Worm (Caenorhabditis elegans) whole organism, mixed stage, embryonic: ENCODE measurements around the gene T24A6.20.

ENCODE experiments used
- M03D4.4 ChIP-seq: sonication (generic microtip); optimal IDR thresholded peaks from 2 replicates; lab custom pipeline; 2017; ENCODE audit warnings: mild to moderate bottlenecking, missing genetic modification characterization, missing compliant biosample characterization
- bed-3 ChIP-seq: fragments of 200-800 bp; sonication (Bioruptor generic); optimal IDR thresholded peaks from 3 replicates; lab custom pipeline; 2018; ENCODE audit warnings: mild to moderate bottlenecking, missing genetic modification characterization, moderate library complexity, missing compliant biosample characterization
- blmp-1 ChIP-seq: fragments of 150-350 bp; optimal IDR thresholded peaks from 2 replicates; lab custom pipeline; 2014; ENCODE audit warnings: missing biosample characterization, missing genetic modification characterization
- ceh-39 ChIP-seq: fragments of 150-350 bp; optimal IDR thresholded peaks from 2 replicates; lab custom pipeline; 2014; ENCODE audit warnings: missing biosample characterization, missing genetic modification characterization
- ceh-43 ChIP-seq: fragments of 200-800 bp; sonication (Bioruptor generic); optimal IDR thresholded peaks from 2 replicates; lab custom pipeline; 2018; ENCODE audit warnings: mild to moderate bottlenecking, missing genetic modification characterization, moderate library complexity, missing compliant biosample characterization
- ceh-83 ChIP-seq: fragments of 200-800 bp; sonication (Bioruptor generic); optimal IDR thresholded peaks from 2 replicates; lab custom pipeline; 2018; ENCODE audit warnings: mild to moderate bottlenecking, missing genetic modification characterization, missing compliant biosample characterization
- ces-1 ChIP-seq: fragments of 150-350 bp; optimal IDR thresholded peaks from 2 replicates; lab custom pipeline; 2014; ENCODE audit warnings: missing biosample characterization, missing genetic modification reagents, missing genetic modification characterization
- drap-1 ChIP-seq: fragments of 200-800 bp; sonication (Bioruptor generic); optimal IDR thresholded peaks from 3 replicates; lab custom pipeline; 2018; ENCODE audit warnings: mild to moderate bottlenecking, missing genetic modification characterization, missing compliant biosample characterization
- elt-1 ChIP-seq: sonication (generic microtip); optimal IDR thresholded peaks from 2 replicates; lab custom pipeline; 2017; ENCODE audit warnings: missing genetic modification characterization, mild to moderate bottlenecking, missing compliant biosample characterization, antibody characterized with exemption, moderate library complexity, borderline replicate concordance; ENCODE audit not compliant: insufficient read depth
- elt-3 ChIP-seq: fragments of 150-350 bp; optimal IDR thresholded peaks from 2 replicates; lab custom pipeline; 2014; ENCODE audit warnings: missing biosample characterization, missing genetic modification characterization
- ham-2 ChIP-seq: fragments of 200-800 bp; sonication (Bioruptor generic); optimal IDR thresholded peaks from 2 replicates; lab custom pipeline; 2018; ENCODE audit warnings: mild to moderate bottlenecking, missing genetic modification characterization, missing compliant biosample characterization
- hlh-1 ChIP-seq: fragments of 150-350 bp; optimal IDR thresholded peaks from 2 replicates; lab custom pipeline; 2014; ENCODE audit warnings: missing biosample characterization, missing genetic modification reagents, missing genetic modification characterization
- lin-13 ChIP-seq: fragments of 150-350 bp; optimal IDR thresholded peaks from 2 replicates; lab custom pipeline; 2014; ENCODE audit warnings: missing biosample characterization, missing genetic modification characterization
- lin-32 ChIP-seq: fragments of 200-800 bp; sonication (Bioruptor generic); optimal IDR thresholded peaks from 2 replicates; lab custom pipeline; 2018; ENCODE audit warnings: mild to moderate bottlenecking, missing genetic modification characterization, missing compliant biosample characterization
- lsy-2 ChIP-seq: fragments of 150-350 bp; optimal IDR thresholded peaks from 2 replicates; lab custom pipeline; 2014; ENCODE audit warnings: missing biosample characterization, missing genetic modification characterization
- mab-5 ChIP-seq: fragments of 150-350 bp; optimal IDR thresholded peaks from 2 replicates; lab custom pipeline; 2014; ENCODE audit warnings: missing biosample characterization, missing genetic modification characterization
- mls-2 ChIP-seq: sonication (generic microtip); optimal IDR thresholded peaks from 2 replicates; lab custom pipeline; 2016; ENCODE audit warnings: mild to moderate bottlenecking, missing genetic modification characterization, moderate library complexity, missing compliant biosample characterization
- nhr-12 ChIP-seq: fragments of 150-350 bp; optimal IDR thresholded peaks from 2 replicates; lab custom pipeline; 2014; ENCODE audit warnings: missing biosample characterization, missing genetic modification characterization
- nhr-2 ChIP-seq: fragments of 150-350 bp; optimal IDR thresholded peaks from 2 replicates; lab custom pipeline; 2014; ENCODE audit warnings: missing biosample characterization, missing genetic modification characterization
- nhr-237 ChIP-seq: fragments of 150-350 bp; optimal IDR thresholded peaks from 2 replicates; lab custom pipeline; 2014; ENCODE audit warnings: missing biosample characterization, missing genetic modification characterization
- nhr-28 ChIP-seq: fragments of 150-350 bp; optimal IDR thresholded peaks from 2 replicates; lab custom pipeline; 2014; ENCODE audit warnings: missing biosample characterization, missing genetic modification characterization
- nhr-76 ChIP-seq: sonication (generic microtip); optimal IDR thresholded peaks from 2 replicates; lab custom pipeline; 2017; ENCODE audit warnings: missing biosample characterization, missing genetic modification characterization
- pha-4 ChIP-seq: fragments of 150-350 bp; optimal IDR thresholded peaks from 2 replicates; lab custom pipeline; 2018; ENCODE audit warnings: missing biosample characterization, missing genetic modification reagents, missing genetic modification characterization
- snpc-4 ChIP-seq: fragments of 150-350 bp; optimal IDR thresholded peaks from 2 replicates; lab custom pipeline; 2014; ENCODE audit warnings: missing biosample characterization, missing genetic modification characterization
- sptf-1 ChIP-seq: sonication (generic microtip); optimal IDR thresholded peaks from 2 replicates; lab custom pipeline; 2017; ENCODE audit warnings: mild to moderate bottlenecking, missing genetic modification characterization, moderate library complexity, missing compliant biosample characterization
- tbx-8 ChIP-seq: fragments of 200-800 bp; sonication (Bioruptor generic); optimal IDR thresholded peaks from 2 replicates; lab custom pipeline; 2018; ENCODE audit warnings: mild to moderate bottlenecking, missing genetic modification characterization, moderate library complexity, missing compliant biosample characterization
- unc-120 ChIP-seq: sonication (generic microtip); optimal IDR thresholded peaks from 2 replicates; lab custom pipeline; 2017; ENCODE audit warnings: missing genetic modification characterization, missing compliant biosample characterization; ENCODE audit not compliant: poor library complexity, severe bottlenecking
- unc-62 ChIP-seq: fragments of 150-350 bp; optimal IDR thresholded peaks from 2 replicates; lab custom pipeline; 2014; ENCODE audit warnings: missing biosample characterization, missing genetic modification reagents, missing genetic modification characterization
- ztf-11 ChIP-seq: fragments of 150-350 bp; optimal IDR thresholded peaks from 2 replicates; lab custom pipeline; 2014; ENCODE audit warnings: missing biosample characterization, missing genetic modification characterization

Gene T24A6.20

ce11 chrV:3546517-3546916 is 6.4 kb upstream of the T24A6.20 start, which contains the start of gene srbc-68:
Gene srbc-68 (minus strand): TSS chrV:3546617.
- no peak for TF ChIP-seq M03D4.4 (tag; lab: Kevin White, UChicago)
- no peak for TF ChIP-seq nhr-12 (tag; lab: Kevin White, UChicago)
- no peak for TF ChIP-seq elt-1 (tag; lab: Kevin White, UChicago)
- no peak for TF ChIP-seq lin-13 (tag; lab: Kevin White, UChicago)
- TF ChIP-seq pha-4 (tag; lab: Kevin White, UChicago) = no peak
- no peak for TF ChIP-seq ceh-43 (GFP tag; lab: Kevin White, UChicago)
- TF ChIP-seq drap-1 (GFP tag; lab: Kevin White, UChicago) = no peak
- TF ChIP-seq unc-62 (GFP tag; lab: Kevin White, UChicago) = no peak
- TF ChIP-seq tbx-8 (GFP tag; lab: Kevin White, UChicago) = no peak
- TF ChIP-seq, all 35 proteins: peak for 0

DNA sequence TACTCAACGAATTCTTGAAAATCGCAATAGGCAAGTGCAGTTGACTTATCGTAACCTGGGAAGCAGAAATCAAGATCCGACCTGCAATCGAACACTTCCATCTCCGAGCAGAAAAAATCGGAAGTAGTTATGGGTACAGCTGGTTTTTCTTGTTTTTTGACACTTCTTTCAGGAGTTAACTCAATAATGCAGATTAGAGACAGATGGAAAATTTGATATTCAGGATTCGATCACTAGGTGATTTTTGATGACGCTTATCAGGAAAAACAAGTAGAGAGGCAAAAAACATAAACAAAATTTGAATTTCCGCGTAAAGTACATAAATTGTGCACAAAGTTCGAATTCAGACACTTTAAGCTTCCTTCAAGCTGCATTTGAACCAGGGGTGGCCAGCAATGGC is 4.1 kb upstream of the T24A6.20 start, which contains the start of gene srw-130:
srw-130 (minus strand) TSS at position 101 of the 400 bp plus-strand sequence.
- TF ChIP-seq ham-2 (no peak), nhr-76 (tag; lab: Kevin White, UChicago) (no peak)

DNA sequence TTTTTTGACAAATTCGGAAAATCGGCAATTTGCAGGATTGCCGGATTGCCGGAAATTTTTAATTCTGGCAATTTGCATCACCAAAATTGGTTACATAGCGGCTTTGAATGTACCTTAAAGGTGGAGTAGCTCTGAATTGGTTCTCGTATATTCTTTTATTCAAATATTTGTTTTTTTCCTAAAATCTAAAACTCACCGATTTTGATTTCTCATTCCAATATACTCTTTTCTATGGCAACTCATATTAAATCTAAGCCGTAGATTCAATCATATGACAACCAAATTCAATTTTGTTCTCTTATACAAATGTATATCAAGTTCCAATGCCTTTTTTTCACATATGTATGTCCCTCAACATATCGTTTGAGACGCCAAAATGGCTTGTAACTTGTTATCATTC is 3.4 kb upstream of the T24A6.20 start, which contains the start of gene sri-21:
sri-21 (plus strand) TSS at position 301 of the 400 bp plus-strand sequence.
- no peak for TF ChIP-seq hlh-1 (tag; lab: Kevin White, UChicago)
- TF ChIP-seq lsy-2 (tag; lab: Kevin White, UChicago) = no peak
- no peak for TF ChIP-seq ces-1
- no peak for TF ChIP-seq unc-62 (GFP tag; lab: Kevin White, UChicago)
- TF ChIP-seq nhr-237 (tag; lab: Kevin White, UChicago) = no peak
- TF ChIP-seq nhr-12 (tag; lab: Kevin White, UChicago) = no peak
- no peak for TF ChIP-seq ztf-11 (tag; lab: Kevin White, UChicago)
- TF ChIP-seq bed-3 (GFP tag; lab: Kevin White, UChicago) = no peak
- no peak for TF ChIP-seq mls-2
- TF ChIP-seq nhr-2 = no peak
- TF ChIP-seq elt-3 (tag; lab: Kevin White, UChicago) = no peak
- TF ChIP-seq lin-13 (tag; lab: Kevin White, UChicago) = no peak
- no peak for TF ChIP-seq ceh-83 (GFP tag; lab: Kevin White, UChicago)

- TF ChIP-seq nhr-28 (tag; lab: Kevin White, UChicago) (no peak), sptf-1 (tag; lab: Kevin White, UChicago) (no peak), mls-2 (no peak), unc-120 (tag; lab: Kevin White, UChicago) (no peak), ceh-39 (tag; lab: Kevin White, UChicago) (no peak), snpc-4 (tag; lab: Kevin White, UChicago) (no peak), ham-2 (no peak), blmp-1 (tag; lab: Kevin White, UChicago) (no peak), pha-4 (tag; lab: Kevin White, UChicago) (no peak), ztf-11 (tag; lab: Kevin White, UChicago) (no peak)
Measured at ce11 chrV:3551765-3552164, 1.2 kb upstream of the T24A6.20 start, which contains the start of gene grl-28. Gene grl-28 (minus strand): TSS chrV:3551865.

DNA sequence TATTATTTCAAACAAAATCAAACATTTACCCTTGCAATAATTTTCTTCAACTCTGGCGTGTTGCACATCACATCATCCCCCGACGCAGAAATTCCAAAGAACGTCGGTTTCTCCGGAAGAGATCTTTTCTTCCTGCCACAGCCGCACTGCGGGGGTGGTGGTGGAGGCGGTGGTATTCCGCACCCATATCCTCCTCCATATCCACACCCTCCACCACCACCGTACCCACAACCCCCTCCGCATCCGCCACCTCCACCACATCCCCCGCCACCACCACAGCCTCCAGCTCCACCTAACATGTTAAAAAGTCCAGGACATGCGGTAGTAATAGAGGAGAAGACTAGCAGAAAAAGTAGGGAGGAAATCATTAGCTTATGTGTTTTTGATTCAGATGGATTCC is 1.9 kb downstream of the T24A6.20 start, which contains the start of gene grl-29:
grl-29 (minus strand) TSS at position 368 of the 400 bp plus-strand sequence.
- TF ChIP-seq blmp-1 (tag; lab: Kevin White, UChicago) = no peak
- TF ChIP-seq unc-62 (GFP tag; lab: Kevin White, UChicago) = no peak
- TF ChIP-seq pha-4 (tag; lab: Kevin White, UChicago) = no peak
- no peak for TF ChIP-seq ceh-39 (tag; lab: Kevin White, UChicago)
- no peak for TF ChIP-seq sptf-1 (tag; lab: Kevin White, UChicago)
- no peak for TF ChIP-seq nhr-28 (tag; lab: Kevin White, UChicago)
- no peak for TF ChIP-seq nhr-12 (tag; lab: Kevin White, UChicago)
- TF ChIP-seq ztf-11 (tag; lab: Kevin White, UChicago) = no peak
- no peak for TF ChIP-seq hlh-1 (tag; lab: Kevin White, UChicago)
- TF ChIP-seq M03D4.4 (tag; lab: Kevin White, UChicago) = no peak
- no peak for TF ChIP-seq lin-32 (GFP tag; lab: Kevin White, UChicago)
- no peak for TF ChIP-seq ceh-83 (GFP tag; lab: Kevin White, UChicago)
- no peak for TF ChIP-seq ceh-43 (GFP tag; lab: Kevin White, UChicago)
- no peak for TF ChIP-seq ham-2
- TF ChIP-seq nhr-2 = no peak
- no peak for TF ChIP-seq snpc-4 (tag; lab: Kevin White, UChicago)
- TF ChIP-seq nhr-76 (tag; lab: Kevin White, UChicago) = no peak
- no peak for TF ChIP-seq mls-2
- TF ChIP-seq mab-5 (tag; lab: Kevin White, UChicago) = no peak
